Worm (Caenorhabditis elegans) whole organism, L3 larva: ENCODE measurements around the gene gpa-6.

Experiments used
- ama-1 ChIP-seq: fragments of 150-350 bp; optimal IDR thresholded peaks from 2 replicates; lab custom pipeline; 2018
- daf-12 ChIP-seq: fragments of 150-350 bp; optimal IDR thresholded peaks from 2 replicates; lab custom pipeline; 2014; ENCODE audit warnings: missing biosample characterization, missing genetic modification reagents, missing genetic modification characterization
- elt-3 ChIP-seq, 3 experiments: fragments of 150-350 bp in 1 of 3; sonication (generic microtip) in 2 of 3; optimal IDR thresholded peaks; 2 replicates in 2 of 3; 4 replicates in 1 of 3; lab custom pipeline; 2014 to 2017; ENCODE audit warnings: missing biosample characterization in 3 of 3, missing genetic modification characterization in 3 of 3
- jun-1 ChIP-seq: fragments of 150-350 bp; optimal IDR thresholded peaks from 2 replicates; lab custom pipeline; 2014; ENCODE audit warnings: missing biosample characterization, missing genetic modification reagents, missing genetic modification characterization
- mdl-1 ChIP-seq: fragments of 150-350 bp; optimal IDR thresholded peaks from 2 replicates; lab custom pipeline; 2014; ENCODE audit warnings: missing biosample characterization, missing genetic modification characterization
- pqm-1 ChIP-seq: fragments of 150-350 bp; optimal IDR thresholded peaks from 2 replicates; lab custom pipeline; 2017; ENCODE audit warnings: missing biosample characterization, missing genetic modification characterization, inconsistent platforms
- tbx-2 ChIP-seq: sonication (generic microtip); optimal IDR thresholded peaks from 2 replicates; lab custom pipeline; 2016; ENCODE audit warnings: mild to moderate bottlenecking, missing genetic modification characterization, missing compliant biosample characterization
- unc-62 ChIP-seq: fragments of 150-350 bp; sonication (generic microtip); optimal IDR thresholded peaks from 4 replicates; lab custom pipeline; 2014; ENCODE audit warnings: missing biosample characterization, missing genetic modification reagents, missing genetic modification characterization

ce11 chrX:13155730-13156129 lies 35.3 kb upstream of the gpa-6 start:
- TF ChIP-seq tbx-2 (tag; lab: Kevin White, UChicago) (no peak), jun-1 (no peak), elt-3 (tag; optimal IDR thresholded peaks at IDR 0.05; lab: Kevin White, UChicago) (no peak), mdl-1 (tag; lab: Kevin White, UChicago) (no peak), pqm-1 (tag; lab: Kevin White, UChicago) (no peak), daf-12 (tag; lab: Kevin White, UChicago) (no peak), unc-62 (GFP tag; lab: Kevin White, UChicago) (no peak), ama-1 (lab: Kevin White, UChicago) (no peak)
